Worm (Caenorhabditis elegans) whole organism, early embryonic: Measurements from ENCODE around the gene T01D1.8.

Source experiments
- B0310.2 ChIP-seq: sonication (generic microtip); optimal IDR thresholded peaks from 2 replicates; lab custom pipeline; 2016; ENCODE audit warnings: mild to moderate bottlenecking, missing genetic modification characterization, missing compliant biosample characterization
- F13C5.2 ChIP-seq: sonication (generic microtip); optimal IDR thresholded peaks from 2 replicates; lab custom pipeline; 2017; ENCODE audit warnings: mild to moderate bottlenecking, missing genetic modification characterization, inconsistent platforms, missing compliant biosample characterization
- aly-1 ChIP-seq: sonication (generic microtip); optimal IDR thresholded peaks from 2 replicates; lab custom pipeline; 2016; ENCODE audit warnings: missing genetic modification characterization, missing compliant biosample characterization
- ama-1 ChIP-seq: fragments of 150-350 bp; optimal IDR thresholded peaks from 2 replicates; lab custom pipeline; 2014
- ceh-13 ChIP-seq: fragments of 200-800 bp; sonication (Bioruptor generic); optimal IDR thresholded peaks from 2 replicates; lab custom pipeline; 2018; ENCODE audit warnings: mild to moderate bottlenecking, missing genetic modification characterization, missing compliant biosample characterization
- ceh-36 ChIP-seq: sonication (generic microtip); optimal IDR thresholded peaks from 2 replicates; lab custom pipeline; 2016; ENCODE audit warnings: missing genetic modification characterization, inconsistent platforms, missing compliant biosample characterization
- ets-7 ChIP-seq: sonication (generic microtip); optimal IDR thresholded peaks from 2 replicates; lab custom pipeline; 2016; ENCODE audit warnings: missing genotype, missing genetic modification characterization, missing compliant biosample characterization
- flt-1 ChIP-seq: fragments of 200-800 bp; sonication (Bioruptor generic); IDR thresholded peaks from 2 replicates; pipeline ENCODE4 v1.3.6; 2022; ENCODE audit warnings: missing genetic modification characterization, missing compliant biosample characterization
- hmbx-1 ChIP-seq: sonication (generic microtip); optimal IDR thresholded peaks from 2 replicates; lab custom pipeline; 2016; ENCODE audit warnings: mild to moderate bottlenecking, missing genetic modification characterization, missing compliant biosample characterization
- hmg-4 ChIP-seq: fragments of 200-800 bp; sonication (Bioruptor generic); optimal IDR thresholded peaks from 2 replicates; lab custom pipeline; 2018; ENCODE audit warnings: mild to moderate bottlenecking, missing genetic modification characterization, missing compliant biosample characterization
- hnd-1 ChIP-seq: sonication (generic microtip); optimal IDR thresholded peaks from 2 replicates; lab custom pipeline; 2016; ENCODE audit warnings: missing genetic modification characterization, missing compliant biosample characterization
- pes-1 ChIP-seq: fragments of 200-800 bp; sonication (Bioruptor generic); IDR thresholded peaks from 2 replicates; pipeline ENCODE4 v1.3.6; 2022; ENCODE audit warnings: missing genetic modification reagents, missing genetic modification characterization, missing compliant biosample characterization
- scrt-1 ChIP-seq: fragments of 200-800 bp; sonication (Bioruptor generic); IDR thresholded peaks from 2 replicates; pipeline ENCODE4 v1.3.6; 2022; ENCODE audit warnings: missing genetic modification characterization, missing compliant biosample characterization
- sea-1 ChIP-seq: fragments of 200-800 bp; sonication (Bioruptor generic); conservative IDR thresholded peaks from 2 replicates; pipeline ENCODE4 v1.3.6; 2022; ENCODE audit warnings: missing genetic modification characterization, missing compliant biosample characterization
- tbx-11 ChIP-seq: fragments of 200-800 bp; sonication (Bioruptor generic); IDR thresholded peaks from 2 replicates; pipeline ENCODE4 v1.3.6; 2022; ENCODE audit warnings: missing genetic modification characterization, missing compliant biosample characterization
- tbx-37 ChIP-seq: fragments of 200-800 bp; sonication (Bioruptor generic); conservative IDR thresholded peaks from 2 replicates; pipeline ENCODE4 v1.3.6; 2022; ENCODE audit warnings: missing genetic modification reagents, missing genetic modification characterization, missing compliant biosample characterization
- tra-4 ChIP-seq: sonication (generic microtip); optimal IDR thresholded peaks from 2 replicates; lab custom pipeline; 2017; ENCODE audit warnings: missing genetic modification characterization, missing compliant biosample characterization

The T01D1.8 gene

DNA sequence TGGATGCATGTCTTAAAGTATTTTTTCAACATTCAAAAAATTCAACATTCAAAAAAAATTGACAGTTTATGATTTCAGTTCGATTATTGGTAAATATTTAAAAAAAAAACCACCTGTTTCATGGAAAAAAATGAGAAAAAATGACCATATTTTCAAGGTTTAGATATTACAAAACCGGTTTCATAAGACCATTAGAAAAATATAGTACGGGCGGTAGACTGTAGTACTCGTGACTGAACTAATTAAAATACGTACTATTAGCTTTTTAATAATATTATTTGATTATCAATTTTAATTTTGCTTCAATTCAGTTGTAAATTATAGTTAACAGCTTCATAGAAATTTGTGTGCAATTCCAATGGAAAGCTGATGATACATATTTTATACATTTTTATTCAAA, 9.9 kb upstream of the T01D1.8 start:
- TF ChIP-seq ceh-36 (tag; lab: Kevin White, UChicago) (no peak), hmbx-1 (tag; lab: Kevin White, UChicago) (no peak), ama-1 (lab: Kevin White, UChicago) (no peak), pes-1 (GFP tag; lab: Robert Waterston, UW) (no peak), hmg-4 (GFP tag; lab: Kevin White, UChicago) (no peak), ceh-13 (GFP tag; lab: Kevin White, UChicago) (no peak), sea-1 (GFP tag; lab: Robert Waterston, UW) (no peak), ets-7 (tag; lab: Kevin White, UChicago) (no peak), scrt-1 (GFP tag; lab: Robert Waterston, UW) (no peak), flt-1 (GFP tag; lab: Robert Waterston, UW) (no peak), tbx-11 (no peak), aly-1 (no peak)

DNA sequence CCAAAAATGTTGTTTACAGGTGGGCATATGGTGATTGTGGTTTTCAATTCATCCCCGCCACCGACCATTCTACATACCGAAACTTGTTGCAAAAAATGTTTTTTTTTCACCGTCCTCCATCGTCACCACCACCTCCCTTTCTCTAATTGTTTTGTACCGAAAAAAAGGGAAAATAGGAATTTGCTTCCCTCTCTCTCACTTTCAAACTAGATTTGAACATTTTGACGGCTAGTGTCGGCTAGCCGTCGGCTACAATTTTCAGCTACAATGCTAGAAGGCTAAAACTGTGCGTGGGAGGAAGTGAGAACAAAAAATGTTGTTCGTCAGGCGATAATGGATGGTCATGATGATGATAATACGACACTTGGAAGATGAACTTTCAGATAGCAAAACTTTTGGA, 8.4 kb upstream of the T01D1.8 start:
- TF ChIP-seq sea-1 (GFP tag; lab: Robert Waterston, UW) (no peak), tra-4 (tag; lab: Kevin White, UChicago) (no peak)

DNA sequence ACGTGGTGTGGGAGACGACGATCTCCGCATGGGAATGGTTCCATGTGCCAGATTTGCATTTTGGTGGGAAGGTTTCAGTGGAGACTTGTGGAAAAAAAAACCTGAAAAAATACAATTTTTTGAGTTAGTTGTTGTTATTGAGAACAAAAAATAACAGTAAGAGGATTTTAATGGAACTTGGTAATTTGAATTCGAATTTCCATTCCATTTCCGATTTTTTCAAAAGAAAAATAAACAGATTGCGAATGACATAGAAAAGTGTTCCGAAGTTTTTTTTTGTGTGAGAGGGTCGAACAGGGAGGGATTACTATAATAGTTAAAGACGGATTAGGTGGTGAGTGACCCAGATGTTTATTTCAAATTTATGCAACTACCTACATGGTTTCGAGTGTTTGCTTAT, 7.5 kb upstream of the T01D1.8 start, which contains the start of gene T01D1.4:
T01D1.4 (minus strand) TSS at position 101 of the 400 bp plus-strand sequence.
- TF ChIP-seq scrt-1 (GFP tag; lab: Robert Waterston, UW), result no peak
- TF ChIP-seq ceh-36 (tag; lab: Kevin White, UChicago), result no peak
- TF ChIP-seq tra-4 (tag; lab: Kevin White, UChicago), result no peak
- no peak for TF ChIP-seq B0310.2 (tag; lab: Kevin White, UChicago)
- no peak for TF ChIP-seq aly-1
- no peak for TF ChIP-seq hmg-4 (GFP tag; lab: Kevin White, UChicago)
- no peak for TF ChIP-seq ceh-13 (GFP tag; lab: Kevin White, UChicago)
- no peak for TF ChIP-seq pes-1 (GFP tag; lab: Robert Waterston, UW)
- no peak for TF ChIP-seq hmbx-1 (tag; lab: Kevin White, UChicago)
- no peak for TF ChIP-seq F13C5.2
- no peak for TF ChIP-seq ets-7 (tag; lab: Kevin White, UChicago)
- TF ChIP-seq ama-1 (lab: Kevin White, UChicago), result no peak
- no peak for TF ChIP-seq flt-1 (GFP tag; lab: Robert Waterston, UW)
- no peak for TF ChIP-seq sea-1 (GFP tag; lab: Robert Waterston, UW)
- no peak for TF ChIP-seq tbx-37 (GFP tag; lab: Robert Waterston, UW)
- no peak for TF ChIP-seq tbx-11
- no peak for TF ChIP-seq hnd-1 (tag; lab: Kevin White, UChicago)

DNA sequence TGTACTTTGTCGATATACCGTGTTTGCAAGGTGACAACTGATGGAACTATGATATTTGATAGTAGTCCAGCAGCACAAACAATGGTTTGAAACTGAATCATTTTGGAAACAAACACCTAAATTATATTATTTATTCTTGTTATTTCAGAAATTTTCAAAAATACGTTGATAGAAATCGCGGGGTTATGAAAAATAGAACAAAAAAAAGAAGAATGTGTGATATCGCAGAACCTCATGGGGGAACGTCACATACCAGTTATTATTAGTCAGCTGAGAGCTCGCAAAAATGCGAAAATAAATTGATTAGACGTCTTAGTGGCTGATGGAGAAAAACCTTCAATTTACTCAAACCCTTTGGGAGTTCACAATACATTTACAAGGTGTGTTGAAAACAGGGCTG, 2.4 kb downstream of the T01D1.8 start, which contains the start of gene T01D1.5:
T01D1.5 (minus strand) TSS at position 101 of the 400 bp plus-strand sequence.
- TF ChIP-seq ama-1 (lab: Kevin White, UChicago), result no peak
- TF ChIP-seq scrt-1 (GFP tag; lab: Robert Waterston, UW), result no peak
- no peak for TF ChIP-seq hmbx-1 (tag; lab: Kevin White, UChicago)
- no peak for TF ChIP-seq tbx-11
- no peak for TF ChIP-seq B0310.2 (tag; lab: Kevin White, UChicago)
- TF ChIP-seq hnd-1 (tag; lab: Kevin White, UChicago), result no peak
- no peak for TF ChIP-seq F13C5.2
- no peak for TF ChIP-seq tbx-37 (GFP tag; lab: Robert Waterston, UW)
- TF ChIP-seq ceh-13 (GFP tag; lab: Kevin White, UChicago), result no peak
- TF ChIP-seq flt-1 (GFP tag; lab: Robert Waterston, UW), result no peak
- no peak for TF ChIP-seq ceh-36 (tag; lab: Kevin White, UChicago)
- TF ChIP-seq sea-1 (GFP tag; lab: Robert Waterston, UW), result no peak
- no peak for TF ChIP-seq ets-7 (tag; lab: Kevin White, UChicago)
- no peak for TF ChIP-seq tra-4 (tag; lab: Kevin White, UChicago)
- TF ChIP-seq hmg-4 (GFP tag; lab: Kevin White, UChicago), result no peak
- no peak for TF ChIP-seq pes-1 (GFP tag; lab: Robert Waterston, UW)

DNA sequence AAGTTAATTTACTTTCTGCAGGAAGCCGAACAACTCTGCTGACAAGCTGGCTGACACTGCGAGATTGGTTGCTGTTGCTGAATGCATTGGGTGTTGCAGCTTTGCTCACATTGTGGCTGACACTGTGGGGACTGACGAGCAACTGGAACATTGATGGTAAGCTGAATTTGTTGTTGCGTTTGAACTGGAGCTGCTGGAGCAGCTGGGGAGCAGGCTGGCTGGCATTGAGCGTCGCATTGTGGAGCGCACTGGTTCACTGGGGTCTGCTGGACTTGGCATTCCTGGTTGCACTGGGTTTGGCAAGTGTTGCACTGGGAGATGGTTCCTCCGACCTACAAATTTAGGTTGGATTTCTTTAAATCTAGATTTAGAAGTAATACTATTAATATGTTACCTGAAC, 6.0 kb downstream of the T01D1.8 start:
- no peak for TF ChIP-seq hmg-4 (GFP tag; lab: Kevin White, UChicago)
- no peak for TF ChIP-seq aly-1
- no peak for TF ChIP-seq ceh-36 (tag; lab: Kevin White, UChicago)
- no peak for TF ChIP-seq ceh-13 (GFP tag; lab: Kevin White, UChicago)
- no peak for TF ChIP-seq ama-1 (lab: Kevin White, UChicago)
- TF ChIP-seq B0310.2 (tag; lab: Kevin White, UChicago), result no peak
- no peak for TF ChIP-seq tbx-11
- no peak for TF ChIP-seq hnd-1 (tag; lab: Kevin White, UChicago)
- TF ChIP-seq pes-1 (GFP tag; lab: Robert Waterston, UW), result no peak
- no peak for TF ChIP-seq ets-7 (tag; lab: Kevin White, UChicago)
- TF ChIP-seq F13C5.2, result no peak

DNA sequence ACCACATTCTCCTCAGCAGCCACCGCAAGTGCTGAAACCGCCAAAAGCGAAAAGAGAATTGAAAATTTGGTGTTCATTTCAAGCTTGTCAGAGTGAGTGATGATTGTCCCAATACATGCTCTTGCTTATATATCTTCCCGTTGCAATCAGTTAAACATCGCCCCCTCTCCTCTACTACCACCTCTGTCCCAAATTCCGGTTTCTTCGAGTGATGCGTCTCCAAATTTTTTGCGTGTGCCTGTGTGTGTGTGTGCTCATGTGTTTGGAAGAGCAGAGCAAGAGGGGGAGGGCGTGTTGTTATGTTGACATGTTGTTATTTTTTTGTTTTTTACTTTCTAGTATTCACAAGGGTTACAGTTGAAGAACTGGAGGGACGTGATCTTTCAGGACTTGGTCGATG, 7.9 kb downstream of the T01D1.8 start, which contains the start of gene abu-11:
abu-11 (minus strand) TSS at position 101 of the 400 bp plus-strand sequence.
- TF ChIP-seq tbx-11 (no peak), pes-1 (GFP tag; lab: Robert Waterston, UW) (no peak), scrt-1 (GFP tag; lab: Robert Waterston, UW) (no peak), tra-4 (tag; lab: Kevin White, UChicago) (no peak), ama-1 (lab: Kevin White, UChicago) (no peak), flt-1 (GFP tag; lab: Robert Waterston, UW) (no peak)

DNA sequence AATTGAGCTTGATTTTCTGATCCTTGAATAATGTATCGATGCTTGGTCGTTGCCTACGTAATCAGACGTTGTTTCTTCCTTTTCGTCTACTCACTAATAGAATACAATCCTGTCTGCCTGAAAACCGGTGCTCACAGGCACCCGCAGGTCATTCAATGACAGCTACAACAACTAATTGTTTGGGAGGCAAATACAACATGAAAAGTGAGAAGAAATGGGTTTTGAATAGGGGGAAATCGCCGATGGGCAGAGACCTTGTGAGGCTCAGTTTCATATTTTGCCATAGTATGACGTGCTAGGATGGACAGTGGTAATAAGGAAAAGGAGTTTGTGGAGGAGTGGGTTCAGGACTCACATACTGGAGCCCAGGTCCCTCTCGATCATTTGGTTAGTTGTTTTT, 10.1 kb downstream of the T01D1.8 start, which contains the start of gene chs-2:
chs-2 (plus strand) TSS at position 301 of the 400 bp plus-strand sequence.
- TF ChIP-seq sea-1 (GFP tag; lab: Robert Waterston, UW) (no peak), F13C5.2 (no peak), aly-1 (no peak), tbx-37 (GFP tag; lab: Robert Waterston, UW) (no peak), pes-1 (GFP tag; lab: Robert Waterston, UW) (no peak), tra-4 (tag; lab: Kevin White, UChicago) (no peak), hmbx-1 (tag; lab: Kevin White, UChicago) (no peak)
